Worm (Caenorhabditis elegans): Measurements from ENCODE around the gene nhr-147.
"Not testable (repeated sequence)": the region's sequence is repeated elsewhere in the genome, so short reads cannot be mapped to it uniquely, and the experiment has no call there.

Gene nhr-147

ce11 chrV:7345494-7345893 is at the start of gene nhr-147:
TSS of gene nhr-147 (plus strand) at chrV:7345794.
- TF ChIP-seq F13C5.2, hnd-1, hmbx-1 (tag; optimal IDR thresholded peaks at IDR 0.05): not testable (repeated sequence)

- TF ChIP-seq hmg-4 (GFP tag; optimal IDR thresholded peaks at IDR 0.05) (no peak), F13C5.2 (tag; optimal IDR thresholded peaks at IDR 0.05) (no peak), aly-1 (tag; optimal IDR thresholded peaks at IDR 0.05) (no peak), B0310.2 (tag; optimal IDR thresholded peaks at IDR 0.05) (no peak), ama-1 (optimal IDR thresholded peaks at IDR 0.05) (no peak), ceh-36 (tag; optimal IDR thresholded peaks at IDR 0.05) (no peak), ceh-13 (GFP tag; optimal IDR thresholded peaks at IDR 0.05) (no peak)
These were observed 48.3 kb upstream of the nhr-147 start, which contains the start of gene srj-32 for ce11 chrV:7297263-7297662. TSS of gene srj-32 (minus strand) at chrV:7297363.

- TF ChIP-seq tbx-11 (GFP tag; IDR thresholded peaks at IDR 0.05) (no peak), ets-7 (tag; optimal IDR thresholded peaks at IDR 0.05) (no peak), sea-1 (GFP tag; conservative IDR thresholded peaks at IDR 0.05) (no peak), B0310.2 (tag; optimal IDR thresholded peaks at IDR 0.05) (no peak), flt-1 (GFP tag; IDR thresholded peaks at IDR 0.05) (no peak), ceh-13 (GFP tag; optimal IDR thresholded peaks at IDR 0.05) (no peak), tra-4 (tag; optimal IDR thresholded peaks at IDR 0.05) (no peak), tbx-37 (GFP tag; conservative IDR thresholded peaks at IDR 0.05) (no peak)
These were observed 47.1 kb upstream of the nhr-147 start, which contains the start of gene F07G11.3 for ce11 chrV:7298463-7298862. TSS of gene F07G11.3 (plus strand) at chrV:7298763.

ce11 chrV:7304506-7304905 is 41.1 kb upstream of the nhr-147 start, which contains the start of gene F07G11.2:
TSS of gene F07G11.2 (plus strand) at chrV:7304806.
- not testable (repeated sequence) for TF ChIP-seq tbx-11 (GFP tag; IDR thresholded peaks at IDR 0.05); hmbx-1 (tag; optimal IDR thresholded peaks at IDR 0.05); ets-7 (tag; optimal IDR thresholded peaks at IDR 0.05)

DNA sequence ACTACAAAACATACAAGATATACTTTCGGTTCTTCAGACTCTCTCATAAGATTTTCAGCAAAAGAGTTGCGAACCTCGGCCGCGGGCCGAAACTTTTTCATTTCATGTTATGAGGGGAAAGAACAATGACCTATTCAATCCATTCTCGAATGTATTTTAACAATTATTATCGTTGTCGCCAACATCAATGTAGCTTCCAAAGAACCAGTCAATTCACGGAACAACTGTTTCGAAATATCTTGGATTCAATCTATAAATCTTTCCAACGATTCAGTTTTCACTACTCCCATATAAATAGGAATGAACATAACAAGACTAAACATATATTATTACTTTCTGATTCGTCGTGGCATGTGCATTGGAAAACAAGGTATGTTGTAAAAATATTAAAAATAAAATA is 38.5 kb upstream of the nhr-147 start, which contains the start of gene F07G11.1:
Gene F07G11.1, plus strand, starts transcription at position 301 of the 400 bp plus-strand sequence.
- TF ChIP-seq scrt-1 (GFP tag; IDR thresholded peaks at IDR 0.05) (no peak), ceh-36 (tag; optimal IDR thresholded peaks at IDR 0.05) (no peak), ama-1 (optimal IDR thresholded peaks at IDR 0.05) (no peak), aly-1 (tag; optimal IDR thresholded peaks at IDR 0.05) (no peak), B0310.2 (tag; optimal IDR thresholded peaks at IDR 0.05) (no peak), hmbx-1 (tag; optimal IDR thresholded peaks at IDR 0.05) (no peak), F13C5.2 (tag; optimal IDR thresholded peaks at IDR 0.05) (no peak), hmg-4 (GFP tag; optimal IDR thresholded peaks at IDR 0.05) (no peak), hnd-1 (tag; optimal IDR thresholded peaks at IDR 0.05) (no peak), flt-1 (GFP tag; IDR thresholded peaks at IDR 0.05) (no peak), sea-1 (GFP tag; conservative IDR thresholded peaks at IDR 0.05) (no peak), ets-7 (tag; optimal IDR thresholded peaks at IDR 0.05) (no peak), tbx-37 (GFP tag; conservative IDR thresholded peaks at IDR 0.05) (no peak), ceh-13 (GFP tag; optimal IDR thresholded peaks at IDR 0.05) (no peak), pes-1 (GFP tag; IDR thresholded peaks at IDR 0.05) (no peak), tra-4 (tag; optimal IDR thresholded peaks at IDR 0.05) (no peak), tbx-11 (GFP tag; IDR thresholded peaks at IDR 0.05) (no peak)

ce11 chrV:7313233-7313632 is 32.4 kb upstream of the nhr-147 start, which contains the start of gene srx-6:
TSS of gene srx-6 (minus strand) at chrV:7313333.
- TF ChIP-seq aly-1 (tag; optimal IDR thresholded peaks at IDR 0.05) (no peak), scrt-1 (GFP tag; IDR thresholded peaks at IDR 0.05) (no peak), hmbx-1 (tag; optimal IDR thresholded peaks at IDR 0.05) (no peak), hnd-1 (tag; optimal IDR thresholded peaks at IDR 0.05) (no peak), ama-1 (optimal IDR thresholded peaks at IDR 0.05) (no peak), F13C5.2 (tag; optimal IDR thresholded peaks at IDR 0.05) (no peak), tbx-37 (GFP tag; conservative IDR thresholded peaks at IDR 0.05) (no peak), sea-1 (GFP tag; conservative IDR thresholded peaks at IDR 0.05) (no peak), ets-7 (tag; optimal IDR thresholded peaks at IDR 0.05) (no peak), tbx-11 (GFP tag; IDR thresholded peaks at IDR 0.05) (no peak), tra-4 (tag; optimal IDR thresholded peaks at IDR 0.05) (no peak), hmg-4 (GFP tag; optimal IDR thresholded peaks at IDR 0.05) (no peak), ceh-36 (tag; optimal IDR thresholded peaks at IDR 0.05) (no peak), ceh-13 (GFP tag; optimal IDR thresholded peaks at IDR 0.05) (no peak), flt-1 (GFP tag; IDR thresholded peaks at IDR 0.05) (no peak), B0310.2 (tag; optimal IDR thresholded peaks at IDR 0.05) (no peak), pes-1 (GFP tag; IDR thresholded peaks at IDR 0.05) (no peak)

DNA sequence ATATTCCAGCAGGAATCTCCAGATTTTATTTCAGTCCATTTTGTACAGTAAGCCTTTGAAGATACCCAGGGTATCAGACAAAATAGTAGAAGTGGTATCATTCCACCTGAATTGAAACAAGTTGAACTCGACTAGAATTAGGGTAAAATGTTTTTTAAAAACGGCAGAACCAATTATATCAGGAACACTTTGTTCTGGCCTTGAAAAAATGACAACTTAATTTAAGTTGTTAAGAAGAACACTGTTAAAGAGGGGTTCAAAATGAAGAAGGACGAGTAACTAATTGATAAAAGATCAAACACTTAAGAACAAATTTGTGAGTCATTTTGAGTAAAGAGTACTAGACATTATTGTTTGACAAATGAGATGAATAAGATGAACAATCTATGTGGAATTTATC is 24.7 kb upstream of the nhr-147 start, which contains the start of gene lmd-4:
Gene lmd-4, minus strand, starts transcription at position 101 of the 400 bp plus-strand sequence.
- TF ChIP-seq F13C5.2 (tag; optimal IDR thresholded peaks at IDR 0.05) (no peak), B0310.2 (tag; optimal IDR thresholded peaks at IDR 0.05) (no peak), tbx-11 (GFP tag; IDR thresholded peaks at IDR 0.05) (no peak)

DNA sequence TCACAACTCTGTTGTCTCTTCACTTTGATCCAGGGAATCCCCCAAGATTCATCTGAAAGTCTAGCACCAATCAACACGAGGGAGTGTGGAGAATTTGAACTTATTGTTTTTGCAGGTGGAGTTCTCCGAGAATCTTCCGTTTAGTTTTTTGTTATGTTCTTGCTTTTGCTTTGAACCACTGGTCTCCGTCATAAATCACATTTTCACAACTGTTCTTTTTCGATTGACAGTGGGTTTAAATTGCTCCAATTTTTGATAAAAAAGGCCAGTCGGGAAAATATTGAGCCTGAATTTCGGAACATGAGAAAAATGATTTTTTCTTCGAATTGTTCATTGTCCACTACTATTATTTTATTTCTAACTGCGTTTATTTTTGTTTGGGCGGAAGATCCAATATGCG is 23.7 kb upstream of the nhr-147 start, which contains the start of gene F10G2.10:
Gene F10G2.10, plus strand, starts transcription at position 301 of the 400 bp plus-strand sequence.
- no peak for TF ChIP-seq ets-7 (tag; optimal IDR thresholded peaks at IDR 0.05)
- no peak for TF ChIP-seq scrt-1 (GFP tag; IDR thresholded peaks at IDR 0.05)
- no peak for TF ChIP-seq ceh-13 (GFP tag; optimal IDR thresholded peaks at IDR 0.05)
- no peak for TF ChIP-seq hmg-4 (GFP tag; optimal IDR thresholded peaks at IDR 0.05)
- no peak for TF ChIP-seq aly-1 (tag; optimal IDR thresholded peaks at IDR 0.05)
- no peak for TF ChIP-seq ceh-36 (tag; optimal IDR thresholded peaks at IDR 0.05)
- TF ChIP-seq tra-4 (tag; optimal IDR thresholded peaks at IDR 0.05): no peak

All from whole organism, early embryonic.